Worm (Caenorhabditis elegans): Measurements from ENCODE around the gene T05C12.9.
A peak's percentile ranks its signal among the peaks of the same experiment; 100 is the strongest.

The T05C12.9 gene

DNA sequence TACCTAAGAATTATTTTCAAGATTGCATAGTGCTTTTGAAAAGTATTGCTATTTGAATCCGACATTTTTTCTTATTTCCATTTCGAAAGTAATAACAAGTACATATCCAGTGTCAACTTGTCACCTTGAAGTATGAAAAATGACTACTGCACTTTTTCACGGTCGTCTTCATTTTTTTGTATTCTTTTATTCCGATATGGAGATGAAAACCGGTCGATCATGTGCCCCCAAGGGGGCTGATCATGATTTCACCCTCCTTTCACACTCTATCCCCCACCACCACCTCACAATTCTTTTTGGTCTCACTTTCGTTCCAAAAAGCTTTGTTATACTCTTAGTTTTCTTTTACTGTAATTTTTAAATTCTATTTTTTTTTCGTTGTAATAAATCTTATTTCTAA is 32.9 kb upstream of the T05C12.9 start:
- peak; percentile 56 for TF ChIP-seq aha-1 (tag)
- TF ChIP-seq mep-1 (tag; optimal IDR thresholded peaks at IDR 0.05): peak; percentile 14
- no peak for TF ChIP-seq set-16 (GFP tag; IDR thresholded peaks at IDR 0.05)
- peak; percentile 60 for TF ChIP-seq hlh-30 (tag; optimal IDR thresholded peaks at IDR 0.05; ENCODE audit: insufficient read depth)
- TF ChIP-seq aly-2 (tag; optimal IDR thresholded peaks at IDR 0.05): no peak
- peak in 1 of 2 experiments; percentile 23 for TF ChIP-seq unc-62 (GFP tag; optimal IDR thresholded peaks at IDR 0.05 in 1 of 2)
- TF ChIP-seq unc-62 (tag; optimal IDR thresholded peaks at IDR 0.05): no peak

DNA sequence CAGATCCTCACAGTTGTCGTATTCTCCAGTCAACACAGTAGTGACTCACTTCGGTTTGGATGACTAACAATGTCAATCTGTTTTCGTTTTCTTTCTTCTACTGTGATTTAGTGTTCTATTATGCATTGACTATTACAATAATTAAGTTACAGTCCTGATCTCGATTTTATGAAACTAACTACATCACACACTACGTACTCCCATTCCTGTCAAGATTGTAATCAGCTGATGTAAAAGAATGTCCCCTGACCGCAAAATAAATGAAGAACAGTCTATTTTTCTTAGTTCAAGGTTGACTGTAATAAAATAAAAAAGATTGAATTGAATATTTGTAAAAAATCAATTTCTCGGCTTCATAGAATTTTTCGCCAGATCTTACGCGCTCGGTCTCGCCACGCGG is 32.3 kb upstream of the T05C12.9 start:
- peak; percentile 17 for TF ChIP-seq dve-1 (tag; optimal IDR thresholded peaks at IDR 0.05; ENCODE audit: insufficient read depth)
- peak in 1 of 2 experiments; percentile 75 for TF ChIP-seq unc-62 (GFP tag; optimal IDR thresholded peaks at IDR 0.05 in 1 of 2)
- TF ChIP-seq unc-62 (tag; optimal IDR thresholded peaks at IDR 0.05): no peak
- no peak for TF ChIP-seq unc-39 (tag; optimal IDR thresholded peaks at IDR 0.05)
- no peak for TF ChIP-seq hlh-11 (tag; optimal IDR thresholded peaks at IDR 0.05)
- TF ChIP-seq pha-4 (GFP tag; IDR thresholded peaks at IDR 0.05): no peak
- no peak for TF ChIP-seq pha-4 (tag; optimal IDR thresholded peaks at IDR 0.05)
- TF ChIP-seq spr-1 (tag; optimal IDR thresholded peaks at IDR 0.05): no peak
- TF ChIP-seq zag-1 (tag; optimal IDR thresholded peaks at IDR 0.05): no peak
- peak; percentile 17 for TF ChIP-seq hlh-30 (tag; optimal IDR thresholded peaks at IDR 0.05; ENCODE audit: insufficient read depth)
- no peak for TF ChIP-seq dmd-6 (GFP tag; IDR thresholded peaks at IDR 0.05)
- no peak for TF ChIP-seq unc-130 (GFP tag; optimal IDR thresholded peaks at IDR 0.05)
- TF ChIP-seq nhr-28 (tag; optimal IDR thresholded peaks at IDR 0.05): peak; percentile 76

DNA sequence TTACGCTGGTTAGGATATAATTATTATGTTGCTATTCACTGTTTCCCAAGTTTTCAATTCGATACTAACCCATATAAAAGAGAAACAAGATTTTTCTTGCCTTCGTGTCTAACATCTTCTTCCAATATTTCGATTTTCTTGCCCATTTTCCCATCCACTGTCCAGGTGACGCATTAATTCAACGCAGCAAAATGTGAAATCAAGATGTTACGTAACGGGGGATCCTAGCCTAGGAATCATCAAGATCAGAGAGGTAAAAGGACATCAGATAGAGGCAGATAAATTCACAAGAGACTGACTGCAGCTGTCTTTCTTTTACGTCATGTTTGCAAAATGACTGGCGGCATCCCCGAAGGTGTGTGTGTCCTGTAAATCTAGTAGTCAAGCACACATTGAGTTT is 31.6 kb upstream of the T05C12.9 start:
- TF ChIP-seq unc-39 (tag; optimal IDR thresholded peaks at IDR 0.05) (no peak), ces-1 (GFP tag; optimal IDR thresholded peaks at IDR 0.05) (no peak), lsy-2 (tag; optimal IDR thresholded peaks at IDR 0.05) (no peak), unc-62 (GFP tag; optimal IDR thresholded peaks at IDR 0.05 in 1 of 2) (peak in 1 of 2 experiments; percentile 99), unc-62 (tag; optimal IDR thresholded peaks at IDR 0.05) (no peak), gei-8 (GFP tag; optimal IDR thresholded peaks at IDR 0.05) (no peak), tra-1 (GFP tag; IDR thresholded peaks at IDR 0.05) (no peak), dpl-1 (GFP tag; optimal IDR thresholded peaks at IDR 0.05) (no peak), mxl-2 (GFP tag; conservative IDR thresholded peaks at IDR 0.05) (no peak), nhr-237 (tag; optimal IDR thresholded peaks at IDR 0.05) (no peak), hmg-1.1 (GFP tag; IDR thresholded peaks at IDR 0.05) (no peak), set-16 (GFP tag; IDR thresholded peaks at IDR 0.05) (no peak), daf-16 (GFP tag; optimal IDR thresholded peaks at IDR 0.05) (no peak), daf-16 (tag; optimal IDR thresholded peaks at IDR 0.05) (no peak), nhr-111 (GFP tag; optimal IDR thresholded peaks at IDR 0.05) (no peak), aha-1 (tag) (peak; percentile 13), rbr-2 (tag; optimal IDR thresholded peaks at IDR 0.05) (no peak), ceh-44 (GFP tag; IDR thresholded peaks at IDR 0.05) (no peak)

DNA sequence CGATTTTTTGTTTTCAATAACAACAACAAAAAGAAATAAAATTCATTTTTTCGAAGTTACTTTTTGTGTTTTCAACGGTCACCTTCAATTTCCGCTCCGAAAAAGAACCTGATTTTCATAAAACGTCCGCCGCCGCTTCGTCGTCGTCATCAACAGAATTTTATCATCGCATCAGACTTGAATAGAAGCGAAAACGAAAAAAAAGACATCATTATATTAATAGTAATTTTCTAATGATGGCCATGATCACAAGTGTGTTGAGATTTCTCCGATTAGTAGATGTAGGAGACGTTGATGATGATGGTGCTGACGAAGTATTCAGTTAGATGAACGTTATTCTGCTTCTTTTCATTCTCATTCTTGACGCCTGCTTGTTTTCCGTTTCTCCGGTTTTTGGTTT is 30.9 kb upstream of the T05C12.9 start:
- TF ChIP-seq mdl-1 (tag; optimal IDR thresholded peaks at IDR 0.05): no peak
- no peak for TF ChIP-seq dmd-8 (GFP tag; IDR thresholded peaks at IDR 0.05)
- TF ChIP-seq lir-3 (tag; optimal IDR thresholded peaks at IDR 0.05): no peak
- peak in 1 of 2 experiments; percentile 83 for TF ChIP-seq unc-62 (GFP tag; optimal IDR thresholded peaks at IDR 0.05 in 1 of 2)
- TF ChIP-seq unc-62 (tag; optimal IDR thresholded peaks at IDR 0.05): no peak
- no peak for TF ChIP-seq dmd-6 (GFP tag; IDR thresholded peaks at IDR 0.05)
- no peak for TF ChIP-seq hmg-1.1 (GFP tag; IDR thresholded peaks at IDR 0.05)
- TF ChIP-seq madf-9 (GFP tag; conservative IDR thresholded peaks at IDR 0.05): no peak
- TF ChIP-seq daf-8 (GFP tag; IDR thresholded peaks at IDR 0.05): no peak

DNA sequence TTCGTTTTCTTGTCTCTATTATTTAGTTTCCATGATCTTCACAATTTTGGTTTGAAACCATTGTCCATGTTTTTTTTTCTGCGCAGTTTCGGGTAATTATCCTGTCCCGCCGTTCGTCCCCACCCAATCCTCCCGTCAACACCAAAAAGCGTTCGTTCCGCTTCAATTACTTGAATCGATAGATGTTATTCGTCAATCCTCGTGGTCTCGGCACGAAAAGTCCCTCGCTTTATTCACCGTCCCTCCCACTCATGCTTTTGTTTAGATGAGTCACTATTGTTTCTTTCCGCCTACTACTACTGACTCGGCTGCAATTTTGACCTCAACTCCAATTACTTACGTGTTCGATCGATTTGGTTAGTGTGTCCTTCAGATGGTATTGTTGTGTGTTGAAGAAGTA is 30.4 kb upstream of the T05C12.9 start:
- TF ChIP-seq mxl-3 (GFP tag; optimal IDR thresholded peaks at IDR 0.05) (peak; percentile 5), pha-4 (GFP tag; IDR thresholded peaks at IDR 0.05) (no peak), pha-4 (tag; optimal IDR thresholded peaks at IDR 0.05) (peak; percentile 55), ceh-28 (tag; optimal IDR thresholded peaks at IDR 0.05) (peak; percentile 3), nhr-6 (tag; optimal IDR thresholded peaks at IDR 0.05) (peak; percentile 29), fkh-10 (GFP tag; optimal IDR thresholded peaks at IDR 0.05) (no peak), attf-4 (tag; optimal IDR thresholded peaks at IDR 0.05) (no peak), cey-2 (tag; optimal IDR thresholded peaks at IDR 0.05; ENCODE audit: borderline replicate concordance, insufficient read depth) (no peak), daf-16 (GFP tag; optimal IDR thresholded peaks at IDR 0.05) (no peak), daf-16 (tag; optimal IDR thresholded peaks at IDR 0.05) (no peak), hlh-11 (tag; optimal IDR thresholded peaks at IDR 0.05) (peak; percentile 11)
